Fruit fly (Drosophila melanogaster) ovary, adult (tissue): ENCODE data around the gene alpha-Man-Ia.
A peak's percentile ranks its signal among the peaks of the same experiment; 100 is the strongest.

Source experiments
- CG17801 ChIP-seq: fragments of 200-800 bp; optimal IDR thresholded peaks from 2 replicates; lab custom pipeline; 2019; ENCODE audit warnings: missing biosample characterization, mild to moderate bottlenecking, missing genetic modification characterization, moderate library complexity; ENCODE audit not compliant: partially characterized antibody

alpha-Man-Ia gene

dm6 chrX:10325567-10326345, at the start of gene alpha-Man-Ia:
Gene alpha-Man-Ia, minus strand, starts transcription at chrX:10325958.
- no peak for TF ChIP-seq CG17801 (GFP tag; lab: Kevin White, UChicago)

dm6 chrX:10375216-10375615, 49.5 kb upstream of the alpha-Man-Ia start, which contains the start of the genes CG32686 and CG2898:
Gene CG32686, minus strand, starts transcription at chrX:10375316.
Gene CG2898, plus strand, starts transcription at chrX:10375374.
- no peak for TF ChIP-seq CG17801 (GFP tag; lab: Kevin White, UChicago)

- TF ChIP-seq CG17801 (GFP tag; lab: Kevin White, UChicago), result no peak
Measured at dm6 chrX:10370201-10371038, 44.7 kb upstream of the alpha-Man-Ia start.

dm6 chrX:10369763-10370162, 44.0 kb upstream of the alpha-Man-Ia start:
- TF ChIP-seq CG17801 (GFP tag; lab: Kevin White, UChicago), result no peak

- no peak for TF ChIP-seq CG17801 (GFP tag; lab: Kevin White, UChicago)
Measured at dm6 chrX:10369315-10369714, 43.6 kb upstream of the alpha-Man-Ia start.

dm6 chrX:10367801-10368203, 42.0 kb upstream of the alpha-Man-Ia start, which contains the start of gene CG17841:
Gene CG17841, plus strand, starts transcription at chrX:10368052.
- peak; percentile 13 for TF ChIP-seq CG17801 (GFP tag; lab: Kevin White, UChicago)

dm6 chrX:10367372-10367771, 41.6 kb upstream of the alpha-Man-Ia start, which contains the start of gene CG32679:
Gene CG32679, minus strand, starts transcription at chrX:10367472.
- no peak for TF ChIP-seq CG17801 (GFP tag; lab: Kevin White, UChicago)

- TF ChIP-seq CG17801 (GFP tag; lab: Kevin White, UChicago), result peak; percentile 76
Measured at dm6 chrX:10365748-10366415, 40.1 kb upstream of the alpha-Man-Ia start.

- no peak for TF ChIP-seq CG17801 (GFP tag; lab: Kevin White, UChicago)
Measured at dm6 chrX:10364556-10365227, 38.9 kb upstream of the alpha-Man-Ia start.

dm6 chrX:10362557-10363366, 37.0 kb upstream of the alpha-Man-Ia start:
- peak; percentile 61 for TF ChIP-seq CG17801 (GFP tag; lab: Kevin White, UChicago)

dm6 chrX:10362127-10362526, 36.4 kb upstream of the alpha-Man-Ia start:
- TF ChIP-seq CG17801 (GFP tag; lab: Kevin White, UChicago), result no peak

dm6 chrX:10347979-10348692, 22.4 kb upstream of the alpha-Man-Ia start:
- TF ChIP-seq CG17801 (GFP tag; lab: Kevin White, UChicago), result peak; percentile 16

dm6 chrX:10340492-10340891, 14.7 kb upstream of the alpha-Man-Ia start:
- no peak for TF ChIP-seq CG17801 (GFP tag; lab: Kevin White, UChicago)
